Fruit fly (Drosophila melanogaster) whole organism, embryonic: ENCODE results near the gene CG42299.

Source experiments
- Antp ChIP-seq: fragments of 200-800 bp; sonication (Bioruptor generic); optimal IDR thresholded peaks from 3 replicates; lab custom pipeline; 2016; ENCODE audit warnings: missing biosample characterization, missing genetic modification characterization
- Asciz ChIP-seq: fragments of 200-800 bp; sonication (Bioruptor generic); optimal IDR thresholded peaks from 2 replicates; lab custom pipeline; 2017; ENCODE audit warnings: missing biosample characterization, mild to moderate bottlenecking, missing genetic modification characterization, missing genetic modification reagents
- CG10959 ChIP-seq: fragments of 200-800 bp; sonication (Bioruptor generic); IDR thresholded peaks from 2 replicates; pipeline ENCODE4 v1.3.6; 2022; ENCODE audit warnings: missing biosample characterization, missing genetic modification characterization
- CG10979 ChIP-seq: fragments of 200-800 bp; sonication (Bioruptor generic); optimal IDR thresholded peaks from 2 replicates; lab custom pipeline; 2018; ENCODE audit warnings: missing biosample characterization, mild to moderate bottlenecking, missing genetic modification characterization, moderate library complexity
- CG11696 ChIP-seq: fragments of 200-800 bp; sonication (Bioruptor generic); IDR thresholded peaks from 2 replicates; pipeline ENCODE4 v1.3.6; 2022; ENCODE audit warnings: missing biosample characterization, missing genetic modification characterization
- CG12391 ChIP-seq: fragments of 200-800 bp; sonication (Bioruptor generic); optimal IDR thresholded peaks from 3 replicates; lab custom pipeline; 2018; ENCODE audit warnings: missing biosample characterization, mild to moderate bottlenecking, missing genetic modification characterization, moderate library complexity
- CG13296 ChIP-seq: fragments of 200-800 bp; sonication (Bioruptor generic); optimal IDR thresholded peaks from 3 replicates; lab custom pipeline; 2018; ENCODE audit warnings: missing biosample characterization, mild to moderate bottlenecking, missing genetic modification characterization
- CG13775 ChIP-seq: fragments of 200-800 bp; sonication (Bioruptor generic); optimal IDR thresholded peaks from 3 replicates; lab custom pipeline; 2017; ENCODE audit warnings: missing biosample characterization, mild to moderate bottlenecking, missing genetic modification characterization
- CG13894 ChIP-seq: fragments of 200-800 bp; sonication (Bioruptor generic); optimal IDR thresholded peaks from 3 replicates; lab custom pipeline; 2018; ENCODE audit warnings: missing biosample characterization, mild to moderate bottlenecking, missing genetic modification characterization, moderate library complexity
- CG18262 ChIP-seq: fragments of 200-800 bp; optimal IDR thresholded peaks from 3 replicates; lab custom pipeline; 2019; ENCODE audit warnings: missing biosample characterization, mild to moderate bottlenecking, missing genetic modification characterization, moderate library complexity
- CG18619 ChIP-seq: fragments of 200-800 bp; sonication (Bioruptor generic); optimal IDR thresholded peaks from 3 replicates; lab custom pipeline; 2017; ENCODE audit warnings: missing biosample characterization, mild to moderate bottlenecking, missing genetic modification characterization
- CG2116 ChIP-seq: fragments of 200-800 bp; sonication (Bioruptor generic); optimal IDR thresholded peaks from 3 replicates; lab custom pipeline; 2018; ENCODE audit warnings: missing biosample characterization, mild to moderate bottlenecking, missing genetic modification characterization
- CG2678 ChIP-seq: fragments of 200-800 bp; sonication (Bioruptor generic); optimal IDR thresholded peaks from 3 replicates; lab custom pipeline; 2019; ENCODE audit warnings: missing biosample characterization, mild to moderate bottlenecking, missing genetic modification characterization, moderate library complexity
- CG2875 ChIP-seq: fragments of 200-800 bp; sonication (Bioruptor generic); optimal IDR thresholded peaks from 2 replicates; lab custom pipeline; 2017; ENCODE audit warnings: missing biosample characterization, mild to moderate bottlenecking, missing genetic modification characterization, missing genetic modification reagents
- CG31388 ChIP-seq: fragments of 200-800 bp; sonication (Bioruptor generic); optimal IDR thresholded peaks from 2 replicates; lab custom pipeline; 2016; ENCODE audit warnings: missing biosample characterization, missing genetic modification characterization
- CG32532 ChIP-seq: fragments of 200-800 bp; sonication (Bioruptor generic); IDR thresholded peaks from 2 replicates; pipeline ENCODE4 v1.3.6; 2022; ENCODE audit warnings: missing biosample characterization, missing genetic modification characterization
- CG33557 ChIP-seq: fragments of 200-800 bp; sonication (Bioruptor generic); optimal IDR thresholded peaks from 2 replicates; lab custom pipeline; 2019; ENCODE audit warnings: missing biosample characterization, mild to moderate bottlenecking, missing genetic modification characterization, moderate library complexity
- CG3726 ChIP-seq: fragments of 200-800 bp; sonication (Bioruptor generic); IDR thresholded peaks from 3 replicates; pipeline ENCODE4, ENCODE4 v1.3.6; 2022; ENCODE audit warnings: missing biosample characterization, missing genetic modification characterization
- CG6254 ChIP-seq: fragments of 200-800 bp; sonication (Bioruptor generic); optimal IDR thresholded peaks from 3 replicates; lab custom pipeline; 2017; ENCODE audit warnings: mild to moderate bottlenecking, missing biosample characterization, missing genetic modification reagents, missing genetic modification characterization
- CG7556 ChIP-seq: fragments of 200-800 bp; sonication (Bioruptor generic); optimal IDR thresholded peaks from 2 replicates; lab custom pipeline; 2017; ENCODE audit warnings: missing biosample characterization, mild to moderate bottlenecking, missing genetic modification characterization
- CG8388 ChIP-seq: fragments of 200-800 bp; sonication (Bioruptor generic); optimal IDR thresholded peaks from 2 replicates; lab custom pipeline; 2019; ENCODE audit warnings: missing biosample characterization, mild to moderate bottlenecking, missing genetic modification characterization, moderate library complexity
- Camta ChIP-seq: fragments of 200-800 bp; sonication (Bioruptor generic); optimal IDR thresholded peaks from 2 replicates; lab custom pipeline; 2016; ENCODE audit warnings: missing biosample characterization, missing genetic modification characterization
- Fer1 ChIP-seq: fragments of 200-800 bp; sonication (Bioruptor generic); optimal IDR thresholded peaks from 2 replicates; lab custom pipeline; 2017; ENCODE audit warnings: missing biosample characterization, mild to moderate bottlenecking, missing genetic modification characterization
- HLH3B ChIP-seq: fragments of 200-800 bp; sonication (Bioruptor generic); IDR thresholded peaks from 2 replicates; pipeline ENCODE4 v1.3.6; 2022; ENCODE audit warnings: missing biosample characterization, missing genetic modification characterization
- Hand ChIP-seq: fragments of 200-800 bp; sonication (Bioruptor generic); optimal IDR thresholded peaks from 2 replicates; lab custom pipeline; 2017; ENCODE audit warnings: mild to moderate bottlenecking, missing biosample characterization, missing genetic modification reagents, missing genetic modification characterization
- Hmx ChIP-seq: fragments of 200-800 bp; sonication (Bioruptor generic); optimal IDR thresholded peaks from 2 replicates; lab custom pipeline; 2016; ENCODE audit warnings: missing biosample characterization, missing genetic modification characterization
- Hr51 ChIP-seq, 2 experiments: fragments of 200-800 bp; sonication (Bioruptor generic); optimal IDR thresholded peaks; 2 replicates in 1 of 2; 3 replicates in 1 of 2; lab custom pipeline; 2016 to 2018; ENCODE audit warnings: missing biosample characterization in 2 of 2, missing genetic modification characterization in 2 of 2, mild to moderate bottlenecking in 1 of 2, moderate library complexity in 1 of 2
- Mes4 ChIP-seq: fragments of 200-800 bp; sonication (Bioruptor generic); optimal IDR thresholded peaks from 2 replicates; lab custom pipeline; 2016; ENCODE audit warnings: missing biosample characterization, missing genetic modification characterization
- Nf-YA ChIP-seq: fragments of 200-800 bp; sonication (Bioruptor generic); IDR thresholded peaks from 2 replicates; pipeline ENCODE4 v1.3.6; 2022; ENCODE audit warnings: missing biosample characterization, missing genetic modification characterization
- Oli ChIP-seq: fragments of 200-800 bp; sonication (Bioruptor generic); optimal IDR thresholded peaks from 2 replicates; lab custom pipeline; 2018; ENCODE audit warnings: missing biosample characterization, mild to moderate bottlenecking, missing genetic modification characterization, moderate library complexity
- Opbp ChIP-seq: fragments of 200-800 bp; sonication (Bioruptor generic); IDR thresholded peaks from 3 replicates; pipeline ENCODE4 v1.3.6; 2022; ENCODE audit warnings: missing biosample characterization, missing genetic modification characterization; ENCODE audit not compliant: partially characterized antibody
- Rx ChIP-seq: fragments of 200-800 bp; sonication (Bioruptor generic); IDR thresholded peaks from 2 replicates; pipeline ENCODE4 v1.3.6; 2022; ENCODE audit warnings: missing biosample characterization, missing genetic modification characterization
- Side ChIP-seq: fragments of 200-800 bp; sonication (Bioruptor generic); optimal IDR thresholded peaks from 2 replicates; lab custom pipeline; 2016; ENCODE audit warnings: missing biosample characterization, missing genetic modification characterization
- bbx ChIP-seq: fragments of 200-800 bp; sonication (Bioruptor generic); IDR thresholded peaks from 2 replicates; pipeline ENCODE4 v1.3.6; 2022; ENCODE audit warnings: missing biosample characterization, missing genetic modification characterization; ENCODE audit not compliant: partially characterized antibody
- bowl ChIP-seq: fragments of 200-800 bp; sonication (Bioruptor generic); IDR thresholded peaks from 2 replicates; pipeline ENCODE4 v1.3.6; 2022; ENCODE audit warnings: missing biosample characterization, missing genetic modification characterization
- br ChIP-seq: fragments of >200 bp; optimal IDR thresholded peaks from 2 replicates; lab custom pipeline; 2017
- btn ChIP-seq: fragments of 200-800 bp; sonication (Bioruptor generic); optimal IDR thresholded peaks from 2 replicates; lab custom pipeline; 2016; ENCODE audit warnings: missing biosample characterization, missing genetic modification characterization
- cg ChIP-seq: fragments of 200-800 bp; sonication (Bioruptor generic); optimal IDR thresholded peaks from 3 replicates; lab custom pipeline; 2019; ENCODE audit warnings: missing biosample characterization, mild to moderate bottlenecking, missing genetic modification characterization, moderate library complexity
- cwo ChIP-seq: fragments of 200-800 bp; sonication (Bioruptor generic); optimal IDR thresholded peaks from 3 replicates; lab custom pipeline; 2017; ENCODE audit warnings: missing biosample characterization, missing genetic modification characterization, mild to moderate bottlenecking, moderate library complexity, missing genetic modification reagents
- ewg ChIP-seq: fragments of 200-800 bp; sonication (Bioruptor generic); optimal IDR thresholded peaks from 3 replicates; lab custom pipeline; 2017; ENCODE audit warnings: mild to moderate bottlenecking, missing biosample characterization, missing genetic modification reagents, missing genetic modification characterization
- fd3F ChIP-seq: fragments of 200-800 bp; sonication (Bioruptor generic); optimal IDR thresholded peaks from 2 replicates; lab custom pipeline; 2018; ENCODE audit warnings: missing biosample characterization, mild to moderate bottlenecking, missing genetic modification characterization, moderate library complexity
- ftz-f1 ChIP-seq: fragments of 200-800 bp; sonication (Bioruptor generic); optimal IDR thresholded peaks from 2 replicates; lab custom pipeline; 2016; ENCODE audit warnings: missing biosample characterization, missing genetic modification characterization
- gce ChIP-seq: fragments of 200-800 bp; sonication (Bioruptor generic); IDR thresholded peaks from 3 replicates; pipeline ENCODE4 v1.3.6; 2022; ENCODE audit warnings: missing biosample characterization, missing genetic modification characterization
- grau ChIP-seq: fragments of 200-800 bp; optimal IDR thresholded peaks from 3 replicates; lab custom pipeline; 2019; ENCODE audit warnings: missing biosample characterization, mild to moderate bottlenecking, missing genetic modification characterization, moderate library complexity
- gt ChIP-seq: fragments of 200-800 bp; sonication (Bioruptor generic); IDR thresholded peaks from 2 replicates; pipeline ENCODE4 v1.3.6; 2022; ENCODE audit warnings: missing biosample characterization, missing genetic modification characterization
- lbe ChIP-seq: fragments of 200-800 bp; sonication (Bioruptor generic); optimal IDR thresholded peaks from 2 replicates; lab custom pipeline; 2016; ENCODE audit warnings: missing biosample characterization, mild to moderate bottlenecking, missing genetic modification characterization
- ro ChIP-seq: fragments of 200-800 bp; sonication (Bioruptor generic); IDR thresholded peaks from 2 replicates; pipeline ENCODE4 v1.3.6; 2022; ENCODE audit warnings: missing biosample characterization, missing genetic modification characterization
- sens ChIP-seq: fragments of 200-800 bp; sonication (Bioruptor generic); peaks from one replicate; lab custom pipeline; 2016; ENCODE audit warnings: missing biosample characterization, missing genetic modification characterization
- unc-4 ChIP-seq: fragments of 200-800 bp; sonication (Bioruptor generic); IDR thresholded peaks from 2 replicates; pipeline ENCODE4 v1.3.6; 2022; ENCODE audit warnings: missing biosample characterization, missing genetic modification characterization; ENCODE audit not compliant: partially characterized antibody
- usp ChIP-seq: fragments of >200 bp; optimal IDR thresholded peaks from 2 replicates; lab custom pipeline; 2017; ENCODE audit warnings: missing biosample characterization, missing genetic modification characterization
- vfl ChIP-seq: fragments of 200-800 bp; sonication (Bioruptor generic); optimal IDR thresholded peaks from 2 replicates; lab custom pipeline; 2016; ENCODE audit warnings: missing biosample characterization, missing genetic modification characterization
- zen2 ChIP-seq: fragments of 200-800 bp; sonication (Bioruptor generic); IDR thresholded peaks from 3 replicates; pipeline ENCODE4 v1.3.6; 2022; ENCODE audit warnings: missing biosample characterization, missing genetic modification characterization; ENCODE audit not compliant: partially characterized antibody

CG42299 gene

DNA sequence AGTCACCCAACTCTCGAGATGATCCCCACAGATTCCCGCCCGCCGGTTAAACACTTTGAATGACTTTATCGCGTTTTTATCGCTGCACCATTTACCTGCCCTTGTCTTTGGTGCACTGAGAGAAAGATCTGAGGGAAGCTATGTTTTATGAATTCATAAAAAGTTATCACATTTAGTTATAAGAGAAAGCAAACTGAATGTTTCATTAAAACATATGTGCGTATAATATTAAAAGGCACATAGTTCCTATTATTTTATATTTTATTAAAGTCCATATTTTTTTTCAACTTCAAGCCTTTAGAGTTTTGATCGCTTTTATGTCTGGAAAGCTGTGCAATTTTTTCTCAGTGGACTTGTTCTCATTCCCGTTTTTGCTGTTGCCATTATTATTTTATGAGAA is 45.1 kb downstream of the CG42299 start (continued):
- TF ChIP-seq CG12391 (tag; lab: Kevin White, UChicago), result peak; percentile 27
- TF ChIP-seq CG18619 (GFP tag; lab: Kevin White, UChicago), result no peak
- no peak for TF ChIP-seq CG3726 (GFP tag; lab: Robert Waterston, UW)
- TF ChIP-seq Side (GFP tag; lab: Kevin White, UChicago), result no peak
- peak; percentile 45 for TF ChIP-seq Oli (tag; lab: Kevin White, UChicago)
- no peak for TF ChIP-seq CG13894 (tag; lab: Kevin White, UChicago)
- no peak for TF ChIP-seq Fer1 (GFP tag; lab: Kevin White, UChicago)
- TF ChIP-seq fd3F (GFP tag; lab: Kevin White, UChicago), result no peak
- TF ChIP-seq vfl (GFP tag; lab: Kevin White, UChicago), result no peak
- no peak for TF ChIP-seq CG6254 (GFP tag; lab: Kevin White, UChicago)
- TF ChIP-seq Opbp, result no peak
- TF ChIP-seq br (lab: Kevin White, UChicago), result no peak
- TF ChIP-seq Rx (GFP tag; lab: Robert Waterston, UW), result no peak
- no peak for TF ChIP-seq zen2 (GFP tag; lab: Robert Waterston, UW)
- TF ChIP-seq lbe (GFP tag; lab: Kevin White, UChicago), result no peak
- TF ChIP-seq cg (GFP tag; lab: Kevin White, UChicago), result no peak
- TF ChIP-seq Hand (GFP tag; lab: Kevin White, UChicago), result no peak
- TF ChIP-seq ftz-f1 (GFP tag; lab: Kevin White, UChicago), result no peak
- TF ChIP-seq ewg (GFP tag; lab: Kevin White, UChicago), result no peak
- TF ChIP-seq gt (GFP tag; lab: Robert Waterston, UW), result no peak
- no peak for TF ChIP-seq CG2875 (GFP tag; lab: Kevin White, UChicago)
- no peak for TF ChIP-seq CG33557 (GFP tag; lab: Kevin White, UChicago)
- no peak for TF ChIP-seq bbx (GFP tag; lab: Robert Waterston, UW)
- no peak for TF ChIP-seq CG10959 (GFP tag; lab: Robert Waterston, UW)
- TF ChIP-seq CG7556, result peak; percentile 29
- peak; percentile 38 for TF ChIP-seq grau (tag; lab: Kevin White, UChicago)
- no peak for TF ChIP-seq Nf-YA (GFP tag; lab: Robert Waterston, UW)
- TF ChIP-seq CG2116 (GFP tag; lab: Kevin White, UChicago), result no peak
- TF ChIP-seq cwo (GFP tag; lab: Kevin White, UChicago), result no peak
- peak; percentile 7 for TF ChIP-seq CG18262
- TF ChIP-seq usp (GFP tag; lab: Kevin White, UChicago), result no peak
- TF ChIP-seq CG10979, result peak; percentile 8
- no peak for TF ChIP-seq HLH3B
- TF ChIP-seq Hmx (GFP tag; lab: Kevin White, UChicago), result no peak
- TF ChIP-seq CG13775, result no peak
- peak; percentile 24 for TF ChIP-seq sens (GFP tag; lab: Kevin White, UChicago)
- TF ChIP-seq CG8388 (GFP tag; lab: Kevin White, UChicago), result no peak
- TF ChIP-seq CG31388 (GFP tag; lab: Kevin White, UChicago), result no peak
- no peak for TF ChIP-seq Camta
- TF ChIP-seq Hr51 (GFP tag; optimal IDR thresholded peaks at IDR 0.05; lab: Kevin White, UChicago), result peak in 1 of 2 experiments; percentile 38
- no peak for TF ChIP-seq btn (GFP tag; lab: Kevin White, UChicago)
- no peak for TF ChIP-seq ro
- no peak for TF ChIP-seq gce (GFP tag; lab: Robert Waterston, UW)
- no peak for TF ChIP-seq CG13296 (GFP tag; lab: Kevin White, UChicago)
- TF ChIP-seq Mes4, result no peak
- no peak for TF ChIP-seq Asciz
- peak; percentile 39 for TF ChIP-seq CG2678 (tag; lab: Kevin White, UChicago)
- TF ChIP-seq unc-4 (GFP tag; lab: Robert Waterston, UW), result no peak
- no peak for TF ChIP-seq Antp (GFP tag; lab: Kevin White, UChicago)
- TF ChIP-seq CG32532 (GFP tag; lab: Robert Waterston, UW), result no peak
- TF ChIP-seq CG11696 (GFP tag; lab: Robert Waterston, UW), result no peak
- TF ChIP-seq bowl (GFP tag; lab: Robert Waterston, UW), result no peak
